Worm (Caenorhabditis elegans): Measurements from ENCODE around the gene Y48B6A.10.

The Y48B6A.10 gene

DNA sequence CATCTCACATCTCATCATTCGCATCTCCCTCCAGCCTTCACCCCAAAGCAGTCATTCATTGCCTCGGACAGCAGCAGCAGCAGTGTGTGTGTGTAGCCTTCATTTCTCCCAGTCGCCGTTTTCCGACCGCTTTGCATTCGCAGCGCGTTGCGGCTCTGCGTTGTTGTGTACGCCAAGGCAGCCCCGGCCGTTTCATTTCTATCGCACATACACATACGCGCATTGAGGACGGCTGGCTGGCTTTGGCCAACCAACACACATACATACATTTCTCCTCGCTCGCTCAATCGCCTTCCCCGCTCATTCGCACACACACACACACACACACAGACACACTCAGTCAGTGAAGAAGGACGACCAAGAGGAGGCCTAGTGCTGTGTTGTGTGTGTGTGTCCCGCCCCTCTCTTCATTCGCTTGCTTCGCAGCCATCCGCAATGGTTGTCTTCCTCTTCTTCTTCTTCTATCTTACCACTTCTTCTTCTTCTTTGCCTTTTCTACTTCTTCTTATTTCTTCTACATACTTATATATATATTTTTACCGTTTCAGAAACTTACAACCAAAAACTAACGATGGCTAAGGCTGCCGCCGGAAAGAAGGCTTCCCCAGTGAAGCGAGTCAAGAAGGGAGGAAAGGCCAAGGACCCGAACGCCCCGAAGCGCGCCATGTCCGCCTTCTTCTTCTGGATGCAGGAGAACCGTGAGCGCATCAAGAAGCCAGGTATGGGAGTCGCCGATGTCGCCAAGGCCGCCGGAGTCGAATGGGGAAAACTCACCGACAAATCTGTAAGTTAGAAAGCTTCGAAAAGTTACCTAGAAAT is 36.1 kb downstream of the Y48B6A.10 start, which contains the start of gene hmg-1.1:
TSS of gene hmg-1.1 (plus strand) at position 549 of the 819 bp plus-strand sequence.
- TF ChIP-seq ztf-11 (tag; optimal IDR thresholded peaks at IDR 0.05) (peak in 1 of 2 experiments; percentile 63), nhr-20 (tag; optimal IDR thresholded peaks at IDR 0.05) (peak; percentile 68), nhr-77 (tag; optimal IDR thresholded peaks at IDR 0.05) (peak; percentile 89), hlh-4 (tag; optimal IDR thresholded peaks at IDR 0.05) (no peak), nhr-47 (tag; optimal IDR thresholded peaks at IDR 0.05) (peak; percentile 67), skn-1 (tag; optimal IDR thresholded peaks at IDR 0.05) (no peak), zip-4 (GFP tag; optimal IDR thresholded peaks at IDR 0.05) (no peak), ceh-8 (GFP tag; optimal IDR thresholded peaks at IDR 0.05) (peak; percentile 71), swsn-7 (tag; optimal IDR thresholded peaks at IDR 0.05) (peak; percentile 77), efl-3 (GFP tag; optimal IDR thresholded peaks at IDR 0.05) (no peak), nhr-90 (tag; optimal IDR thresholded peaks at IDR 0.05; ENCODE audit: poor library complexity) (peak; percentile 64), nhr-71 (tag; optimal IDR thresholded peaks at IDR 0.05) (peak; percentile 83), ceh-88 (GFP tag; IDR thresholded peaks at IDR 0.05) (no peak; the same call in 1 of the 2 replicates), mef-2 (tag; optimal IDR thresholded peaks at IDR 0.05) (no peak), nhr-12 (tag; optimal IDR thresholded peaks at IDR 0.05) (no peak), jun-1 (tag; optimal IDR thresholded peaks at IDR 0.05) (peak; percentile 65), hpl-2 (GFP tag; optimal IDR thresholded peaks at IDR 0.05) (no peak), lin-39 (tag; optimal IDR thresholded peaks at IDR 0.05) (no peak), sox-4 (tag; optimal IDR thresholded peaks at IDR 0.05) (no peak), mab-9 (GFP tag; IDR thresholded peaks at IDR 0.05) (0 out of 2 replicates have a peak, but pooled peaks have one; percentile 5), aly-2 (tag; optimal IDR thresholded peaks at IDR 0.05) (no peak), C04F5.9 (tag; optimal IDR thresholded peaks at IDR 0.05) (no peak), lir-3 (tag; optimal IDR thresholded peaks at IDR 0.05; ENCODE audit: poor library complexity) (peak; percentile 61), ets-5 (GFP tag; IDR thresholded peaks at IDR 0.05) (no peak), fkh-10 (GFP tag; optimal IDR thresholded peaks at IDR 0.05) (no peak), fkh-4 (tag; optimal IDR thresholded peaks at IDR 0.05; ENCODE audit: borderline replicate concordance) (no peak), rnt-1 (tag; optimal IDR thresholded peaks at IDR 0.05) (peak; percentile 54), irx-1 (tag; optimal IDR thresholded peaks at IDR 0.05) (peak; percentile 18), pqm-1 (tag; optimal IDR thresholded peaks at IDR 0.05) (no peak), blmp-1 (tag; optimal IDR thresholded peaks at IDR 0.05) (peak; percentile 71), unc-130 (tag; optimal IDR thresholded peaks at IDR 0.05) (peak; percentile 43), alr-1 (tag; optimal IDR thresholded peaks at IDR 0.05; ENCODE audit: borderline replicate concordance) (no peak), tlp-1 (tag; optimal IDR thresholded peaks at IDR 0.05) (no peak), elt-2 (tag; optimal IDR thresholded peaks at IDR 0.05) (peak; percentile 0), fos-1 (tag; optimal IDR thresholded peaks at IDR 0.05) (peak; percentile 56), ama-1 (optimal IDR thresholded peaks at IDR 0.05) (no peak), nhr-11 (tag; optimal IDR thresholded peaks at IDR 0.05) (no peak), ces-1 (GFP tag; optimal IDR thresholded peaks at IDR 0.05) (no peak), efl-1 (optimal IDR thresholded peaks at IDR 0.05) (peak; percentile 74 to 79), efl-1 (GFP tag; optimal IDR thresholded peaks at IDR 0.05 in 1 of 2) (peak; percentile 47 to 94), ceh-82 (tag; optimal IDR thresholded peaks at IDR 0.05) (peak in 2 of 3 experiments; percentile 26 to 79), pag-3 (tag; optimal IDR thresholded peaks at IDR 0.05; ENCODE audit: borderline replicate concordance, insufficient read depth) (no peak), ceh-90 (tag; optimal IDR thresholded peaks at IDR 0.05) (no peak), mep-1 (tag; optimal IDR thresholded peaks at IDR 0.05) (peak; percentile 74), nhr-19 (GFP tag; conservative IDR thresholded peaks at IDR 0.05) (peak; percentile 47), grh-1 (GFP tag; IDR thresholded peaks at IDR 0.05) (no peak), sup-37 (GFP tag; optimal IDR thresholded peaks at IDR 0.05) (no peak), nhr-237 (tag; optimal IDR thresholded peaks at IDR 0.05) (no peak), F16B12.6 (tag; optimal IDR thresholded peaks at IDR 0.05) (peak; percentile 38), ceh-63 (GFP tag; optimal IDR thresholded peaks at IDR 0.05) (no peak), hlh-17 (GFP tag; optimal IDR thresholded peaks at IDR 0.05; ENCODE audit: borderline replicate concordance) (no peak)
